Worm (Caenorhabditis elegans): ENCODE results near the gene eak-3.

ce11 chrIII:1193326-1193862, 17.0 kb upstream of the eak-3 start, which contains the start of gene Y119D3B.14:
- TF ChIP-seq snpc-4 (tag; optimal IDR thresholded peaks at IDR 0.05) (no peak), unc-62 (GFP tag; optimal IDR thresholded peaks at IDR 0.05) (no peak), pha-4 (tag; optimal IDR thresholded peaks at IDR 0.05) (no peak), nhr-76 (tag; optimal IDR thresholded peaks at IDR 0.05) (no peak), bed-3 (GFP tag; optimal IDR thresholded peaks at IDR 0.05) (no peak)
